Worm (Caenorhabditis elegans) whole organism, late embryonic: ENCODE results near the gene gcy-22.

Source experiments
- C08G9.2 ChIP-seq: sonication (generic microtip); optimal IDR thresholded peaks from 2 replicates; lab custom pipeline; 2016; ENCODE audit warnings: mild to moderate bottlenecking, missing genetic modification characterization, moderate library complexity, missing compliant biosample characterization
- C38D4.7 ChIP-seq: fragments of 200-800 bp; sonication (Bioruptor generic); optimal IDR thresholded peaks from 2 replicates; lab custom pipeline; 2018; ENCODE audit warnings: mild to moderate bottlenecking, missing genetic modification characterization, moderate library complexity, missing compliant biosample characterization
- K02D7.2 ChIP-seq: sonication (generic microtip); optimal IDR thresholded peaks from 2 replicates; lab custom pipeline; 2017; ENCODE audit warnings: mild to moderate bottlenecking, missing genetic modification characterization, missing compliant biosample characterization
- ahr-1 ChIP-seq: sonication (generic microtip); optimal IDR thresholded peaks from 2 replicates; lab custom pipeline; 2016; ENCODE audit warnings: missing genetic modification characterization, missing compliant biosample characterization
- ceh-14 ChIP-seq: sonication (generic microtip); optimal IDR thresholded peaks from 2 replicates; lab custom pipeline; 2016; ENCODE audit warnings: missing genotype, missing genetic modification characterization, missing compliant biosample characterization
- ceh-18 ChIP-seq: sonication (generic microtip); optimal IDR thresholded peaks from 2 replicates; lab custom pipeline; 2016; ENCODE audit warnings: missing genetic modification characterization, missing compliant biosample characterization
- ceh-19 ChIP-seq: fragments of 200-800 bp; sonication (Bioruptor generic); optimal IDR thresholded peaks from 2 replicates; lab custom pipeline; 2018; ENCODE audit warnings: mild to moderate bottlenecking, missing genetic modification characterization, missing compliant biosample characterization
- ceh-31 ChIP-seq: sonication (generic microtip); optimal IDR thresholded peaks from 2 replicates; lab custom pipeline; 2016; ENCODE audit warnings: missing genetic modification characterization, missing compliant biosample characterization
- ceh-48 ChIP-seq: sonication (generic microtip); optimal IDR thresholded peaks from 2 replicates; lab custom pipeline; 2016; ENCODE audit warnings: missing genetic modification characterization, inconsistent platforms, missing compliant biosample characterization
- che-1 ChIP-seq: sonication (generic microtip); optimal IDR thresholded peaks from 2 replicates; lab custom pipeline; 2016; ENCODE audit warnings: mild to moderate bottlenecking, missing genetic modification characterization, missing compliant biosample characterization
- dmd-4 ChIP-seq: sonication (generic microtip); optimal IDR thresholded peaks from 2 replicates; lab custom pipeline; 2016; ENCODE audit warnings: borderline replicate concordance, missing genetic modification characterization, missing compliant biosample characterization
- dve-1 ChIP-seq: sonication (generic microtip); optimal IDR thresholded peaks from 2 replicates; lab custom pipeline; 2017; ENCODE audit warnings: antibody characterized with exemption, mild to moderate bottlenecking, missing genetic modification characterization, missing compliant biosample characterization
- elt-4 ChIP-seq: sonication (generic microtip); optimal IDR thresholded peaks from 2 replicates; lab custom pipeline; 2016; ENCODE audit warnings: missing genetic modification characterization, missing compliant biosample characterization
- gmeb-2 ChIP-seq: sonication (generic microtip); optimal IDR thresholded peaks from 2 replicates; lab custom pipeline; 2016; ENCODE audit warnings: missing genetic modification characterization, inconsistent platforms, missing compliant biosample characterization
- hlh-8 ChIP-seq: sonication (generic microtip); optimal IDR thresholded peaks from 2 replicates; lab custom pipeline; 2016; ENCODE audit warnings: missing genotype, missing genetic modification characterization, missing compliant biosample characterization
- lin-11 ChIP-seq: fragments of 200-800 bp; sonication (Bioruptor generic); optimal IDR thresholded peaks from 2 replicates; lab custom pipeline; 2018; ENCODE audit warnings: mild to moderate bottlenecking, missing genetic modification characterization, missing compliant biosample characterization
- nfya-1 ChIP-seq: sonication (generic microtip); optimal IDR thresholded peaks from 2 replicates; lab custom pipeline; 2017; ENCODE audit warnings: missing genetic modification characterization, mild to moderate bottlenecking, missing compliant biosample characterization, antibody characterized with exemption, moderate library complexity
- nhr-11 ChIP-seq: fragments of 150-350 bp; optimal IDR thresholded peaks from 2 replicates; lab custom pipeline; 2014; ENCODE audit warnings: missing biosample characterization, missing genetic modification characterization
- npax-4 ChIP-seq: sonication (generic microtip); optimal IDR thresholded peaks from 2 replicates; lab custom pipeline; 2016; ENCODE audit warnings: missing genetic modification characterization, missing compliant biosample characterization
- pat-9 ChIP-seq: fragments of 200-800 bp; sonication (Bioruptor generic); optimal IDR thresholded peaks from 2 replicates; lab custom pipeline; 2018; ENCODE audit warnings: mild to moderate bottlenecking, missing genetic modification characterization, moderate library complexity, missing compliant biosample characterization
- pqm-1 ChIP-seq: sonication (generic microtip); optimal IDR thresholded peaks from 2 replicates; lab custom pipeline; 2016; ENCODE audit warnings: missing genetic modification characterization, missing compliant biosample characterization
- ref-2 ChIP-seq: sonication (generic microtip); optimal IDR thresholded peaks from 2 replicates; lab custom pipeline; 2016; ENCODE audit warnings: missing genetic modification characterization, missing compliant biosample characterization
- rnt-1 ChIP-seq: sonication (generic microtip); optimal IDR thresholded peaks from 2 replicates; lab custom pipeline; 2016; ENCODE audit warnings: missing genetic modification characterization, missing compliant biosample characterization
- sox-2 ChIP-seq: fragments of 200-800 bp; sonication (Bioruptor generic); IDR thresholded peaks from 2 replicates; pipeline ENCODE4 v1.3.6; 2022; ENCODE audit warnings: missing genetic modification reagents, missing genetic modification characterization, missing compliant biosample characterization
- sox-4 ChIP-seq: sonication (generic microtip); optimal IDR thresholded peaks from 2 replicates; lab custom pipeline; 2017; ENCODE audit warnings: mild to moderate bottlenecking, missing genetic modification characterization, inconsistent platforms, missing compliant biosample characterization
- syd-9 ChIP-seq: sonication (generic microtip); optimal IDR thresholded peaks from 2 replicates; lab custom pipeline; 2016; ENCODE audit warnings: mild to moderate bottlenecking, missing genetic modification characterization, moderate library complexity, missing compliant biosample characterization
- tbx-2 ChIP-seq: sonication (generic microtip); optimal IDR thresholded peaks from 2 replicates; lab custom pipeline; 2016; ENCODE audit warnings: missing genetic modification characterization, missing compliant biosample characterization
- ttx-3 ChIP-seq: sonication (generic microtip); optimal IDR thresholded peaks from 2 replicates; lab custom pipeline; 2016; ENCODE audit warnings: missing genetic modification reagents, missing genetic modification characterization, missing compliant biosample characterization
- unc-3 ChIP-seq, 2 experiments: fragments of 200-800 bp in 1 of 2; sonication (Bioruptor generic) in 1 of 2; sonication (generic microtip) in 1 of 2; conservative IDR thresholded peaks in 1 of 2; optimal IDR thresholded peaks in 1 of 2; 2 replicates each; pipeline versions ENCODE4 v1.3.6 to Lab custom; 2016 to 2022; ENCODE audit warnings: missing compliant biosample characterization in 2 of 2, missing genetic modification characterization in 2 of 2, missing genetic modification reagents in 1 of 2
- unc-42 ChIP-seq: sonication (generic microtip); optimal IDR thresholded peaks from 2 replicates; lab custom pipeline; 2016; ENCODE audit warnings: missing genotype, missing genetic modification characterization, missing compliant biosample characterization
- zip-5 ChIP-seq: sonication (generic microtip); optimal IDR thresholded peaks from 2 replicates; lab custom pipeline; 2016; ENCODE audit warnings: missing genetic modification characterization, missing compliant biosample characterization

gcy-22 gene

DNA sequence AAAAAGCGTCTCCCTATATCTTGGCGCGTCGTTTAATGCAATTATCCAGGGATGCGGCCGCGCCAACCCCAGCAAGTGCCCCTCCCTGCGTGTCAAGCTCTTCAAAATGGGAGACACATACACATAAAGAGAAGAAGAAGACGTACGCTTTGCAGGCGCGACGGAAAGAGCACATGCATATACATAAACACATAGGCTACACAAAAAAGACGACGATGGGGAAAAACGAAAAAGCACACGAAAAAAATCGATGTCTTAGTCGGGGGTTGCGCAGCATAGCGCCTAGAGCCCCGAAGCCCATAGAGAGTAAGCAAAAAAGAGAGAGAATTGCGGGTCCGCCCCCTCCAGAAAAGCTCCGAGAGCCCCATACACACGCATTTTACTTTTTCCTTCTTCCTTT, 35.8 kb downstream of the gcy-22 start, which contains the start of gene tpan-1:
Gene tpan-1 (plus strand): TSS at position 398 of the 400 bp plus-strand sequence.
- TF ChIP-seq tbx-2 (peak; percentile 54), ceh-31 (tag; lab: Kevin White, UChicago) (peak; percentile 78), ref-2 (tag; lab: Kevin White, UChicago) (peak; percentile 12), ceh-14 (tag; lab: Kevin White, UChicago) (peak; percentile 58), zip-5 (tag; lab: Kevin White, UChicago) (no peak), ceh-48 (peak; percentile 83), dve-1 (tag; lab: Kevin White, UChicago) (no peak), hlh-8 (no peak), ceh-18 (tag; lab: Kevin White, UChicago) (peak; percentile 24), unc-3 (GFP tag; conservative IDR thresholded peaks at IDR 0.05; lab: Robert Waterston, UW) (no peak), unc-3 (tag; optimal IDR thresholded peaks at IDR 0.05; lab: Kevin White, UChicago) (no peak), C08G9.2 (tag; lab: Kevin White, UChicago) (peak; percentile 6), unc-42 (tag; lab: Kevin White, UChicago) (peak; percentile 97), nfya-1 (peak; percentile 48), che-1 (tag; lab: Kevin White, UChicago) (no peak), elt-4 (tag; lab: Kevin White, UChicago) (peak; percentile 28), dmd-4 (tag; lab: Kevin White, UChicago) (no peak), ceh-19 (GFP tag; lab: Kevin White, UChicago) (peak; percentile 62), sox-4 (tag; lab: Kevin White, UChicago) (peak; percentile 8), lin-11 (tag; lab: Kevin White, UChicago) (no peak)
- TF ChIP-seq, all 69 proteins: peak for 12

- no peak for TF ChIP-seq npax-4 (tag; lab: Kevin White, UChicago)
- no peak for TF ChIP-seq sox-2 (GFP tag; lab: Robert Waterston, UW)
- no peak for TF ChIP-seq nhr-11 (tag; lab: Kevin White, UChicago)
- TF ChIP-seq hlh-8 = no peak
- no peak for TF ChIP-seq ceh-31 (tag; lab: Kevin White, UChicago)
- no peak for TF ChIP-seq ttx-3 (tag; lab: Kevin White, UChicago)
- no peak for TF ChIP-seq dmd-4 (tag; lab: Kevin White, UChicago)
These were observed 39.0 kb downstream of the gcy-22 start for ce11 chrV:20785848-20786225.

ce11 chrV:20785050-20785847, 39.6 kb downstream of the gcy-22 start:
- TF ChIP-seq lin-11 (tag; lab: Kevin White, UChicago) (no peak), dve-1 (tag; lab: Kevin White, UChicago) (no peak), pqm-1 (tag; lab: Kevin White, UChicago) (no peak), unc-42 (tag; lab: Kevin White, UChicago) (no peak), syd-9 (tag; lab: Kevin White, UChicago) (no peak), ref-2 (tag; lab: Kevin White, UChicago) (no peak), C38D4.7 (GFP tag; lab: Kevin White, UChicago) (no peak), rnt-1 (tag; lab: Kevin White, UChicago) (no peak), ttx-3 (tag; lab: Kevin White, UChicago) (no peak)

- TF ChIP-seq ceh-48 (no peak), unc-42 (tag; lab: Kevin White, UChicago) (no peak), ahr-1 (tag; lab: Kevin White, UChicago) (no peak), gmeb-2 (no peak), pat-9 (tag; lab: Kevin White, UChicago) (no peak), K02D7.2 (tag; lab: Kevin White, UChicago) (no peak)
- TF ChIP-seq, all 69 proteins: peak for 0
These were observed 41.2 kb downstream of the gcy-22 start for ce11 chrV:20783642-20784041.
